Fruit fly (Drosophila melanogaster) whole organism, embryonic: Measurements from ENCODE around the gene CAH1.

ENCODE experiments used
- B-H1 ChIP-seq: fragments of 200-800 bp; sonication (Bioruptor generic); IDR thresholded peaks from 3 replicates; pipeline ENCODE4 v1.3.6; 2022; ENCODE audit warnings: missing biosample characterization, missing genetic modification characterization
- CG11560 ChIP-seq: fragments of 200-800 bp; sonication (Bioruptor generic); IDR thresholded peaks from 3 replicates; pipeline ENCODE4 v1.3.6; 2022; ENCODE audit warnings: missing biosample characterization, missing genetic modification characterization
- CG12071 ChIP-seq: fragments of 200-800 bp; sonication (Bioruptor generic); optimal IDR thresholded peaks from 3 replicates; lab custom pipeline; 2018; ENCODE audit warnings: missing biosample characterization, mild to moderate bottlenecking, missing genetic modification characterization
- CG13287 ChIP-seq: fragments of 200-800 bp; sonication (Bioruptor generic); IDR thresholded peaks from 2 replicates; pipeline ENCODE4 v1.3.6; 2022; ENCODE audit warnings: missing biosample characterization, missing genetic modification characterization; ENCODE audit not compliant: partially characterized antibody
- CG15269 ChIP-seq: fragments of 200-800 bp; sonication (Bioruptor generic); optimal IDR thresholded peaks from 2 replicates; lab custom pipeline; 2018; ENCODE audit warnings: missing biosample characterization, mild to moderate bottlenecking, missing genetic modification characterization, moderate library complexity
- CG17385 ChIP-seq: fragments of 200-800 bp; sonication (Bioruptor generic); optimal IDR thresholded peaks from 3 replicates; lab custom pipeline; 2018; ENCODE audit warnings: missing biosample characterization, mild to moderate bottlenecking, missing genetic modification characterization
- CG2889 ChIP-seq: fragments of 200-800 bp; sonication (Bioruptor generic); IDR thresholded peaks from 3 replicates; pipeline ENCODE4 v1.3.6; 2022; ENCODE audit warnings: missing biosample characterization, missing genetic modification characterization
- CG30020 ChIP-seq: fragments of 200-800 bp; optimal IDR thresholded peaks from 2 replicates; lab custom pipeline; 2019; ENCODE audit warnings: missing biosample characterization, mild to moderate bottlenecking, missing genetic modification characterization, moderate library complexity
- CG3726 ChIP-seq: fragments of 200-800 bp; sonication (Bioruptor generic); IDR thresholded peaks from 3 replicates; pipeline ENCODE4, ENCODE4 v1.3.6; 2022; ENCODE audit warnings: missing biosample characterization, missing genetic modification characterization
- CG3847 ChIP-seq: fragments of 200-800 bp; sonication (Bioruptor generic); IDR thresholded peaks from 2 replicates; pipeline ENCODE4 v1.3.6; 2022; ENCODE audit warnings: missing biosample characterization, missing genetic modification characterization
- CG4328 ChIP-seq: fragments of 200-800 bp; sonication (Bioruptor generic); optimal IDR thresholded peaks from 3 replicates; lab custom pipeline; 2017; ENCODE audit warnings: missing biosample characterization, missing genetic modification reagents, missing genetic modification characterization
- CG4360 ChIP-seq: fragments of 200-800 bp; sonication (Bioruptor generic); IDR thresholded peaks from 2 replicates; pipeline ENCODE4 v1.3.6; 2022; ENCODE audit warnings: missing biosample characterization, missing genetic modification characterization
- CG8359 ChIP-seq: fragments of 200-800 bp; sonication (Bioruptor generic); optimal IDR thresholded peaks from 2 replicates; lab custom pipeline; 2017; ENCODE audit warnings: missing biosample characterization, mild to moderate bottlenecking, missing genetic modification characterization, borderline replicate concordance
- CHES-1-like ChIP-seq: fragments of 200-800 bp; sonication (Bioruptor generic); optimal IDR thresholded peaks from 2 replicates; lab custom pipeline; 2016; ENCODE audit warnings: missing biosample characterization, missing genetic modification characterization
- Chrac-16 ChIP-seq: fragments of 200-800 bp; sonication (Bioruptor generic); optimal IDR thresholded peaks from 3 replicates; lab custom pipeline; 2016; ENCODE audit warnings: missing biosample characterization, missing genetic modification characterization
- CoRest ChIP-seq: fragments of 200-800 bp; sonication (Bioruptor generic); optimal IDR thresholded peaks from 3 replicates; lab custom pipeline; 2018; ENCODE audit warnings: missing biosample characterization, mild to moderate bottlenecking, missing genetic modification characterization, moderate library complexity
- D19A ChIP-seq: fragments of 200-800 bp; optimal IDR thresholded peaks from 3 replicates; lab custom pipeline; 2019; ENCODE audit warnings: missing biosample characterization, mild to moderate bottlenecking, missing genetic modification characterization, moderate library complexity
- Eip74EF ChIP-seq, 2 experiments: fragments of 200-800 bp in 1 of 2; fragments of >200 bp in 1 of 2; sonication (Bioruptor generic) in 1 of 2; optimal IDR thresholded peaks; 2 replicates each; lab custom pipeline; 2017 to 2019; ENCODE audit warnings: missing biosample characterization in 2 of 2, missing genetic modification characterization in 2 of 2, mild to moderate bottlenecking in 1 of 2, moderate library complexity in 1 of 2
- GATAe ChIP-seq: fragments of 200-800 bp; sonication (Bioruptor generic); conservative IDR thresholded peaks from 2 replicates; pipeline ENCODE4 v1.3.6; 2022; ENCODE audit warnings: missing biosample characterization, missing genetic modification characterization
- H2.0 ChIP-seq: fragments of 200-800 bp; sonication (Bioruptor generic); IDR thresholded peaks from 2 replicates; pipeline ENCODE4 v1.3.6; 2022; ENCODE audit warnings: missing biosample characterization, missing genetic modification characterization
- HLH4C ChIP-seq: fragments of 200-800 bp; sonication (Bioruptor generic); IDR thresholded peaks from 3 replicates; pipeline ENCODE4 v1.3.6; 2022; ENCODE audit warnings: missing biosample characterization, missing genetic modification characterization; ENCODE audit not compliant: partially characterized antibody
- Hand ChIP-seq: fragments of 200-800 bp; sonication (Bioruptor generic); optimal IDR thresholded peaks from 2 replicates; lab custom pipeline; 2017; ENCODE audit warnings: mild to moderate bottlenecking, missing biosample characterization, missing genetic modification reagents, missing genetic modification characterization
- HmgD ChIP-seq: fragments of 200-800 bp; sonication (Bioruptor generic); optimal IDR thresholded peaks from 3 replicates; lab custom pipeline; 2016; ENCODE audit warnings: missing biosample characterization, missing genetic modification characterization
- HmgZ ChIP-seq: fragments of 200-800 bp; sonication (Bioruptor generic); optimal IDR thresholded peaks from 2 replicates; lab custom pipeline; 2018; ENCODE audit warnings: missing biosample characterization, mild to moderate bottlenecking, missing genetic modification characterization
- Hsf ChIP-seq: fragments of 200-800 bp; sonication (Bioruptor generic); optimal IDR thresholded peaks from 3 replicates; lab custom pipeline; 2016; ENCODE audit warnings: missing biosample characterization, missing genetic modification characterization
- Lim3 ChIP-seq: fragments of 200-800 bp; sonication (Bioruptor generic); IDR thresholded peaks from 2 replicates; pipeline ENCODE4 v1.3.6; 2022; ENCODE audit warnings: missing biosample characterization, missing genetic modification characterization
- Med ChIP-seq: fragments of 200-800 bp; sonication (Bioruptor generic); peaks from one replicate; lab custom pipeline; 2016; ENCODE audit warnings: missing biosample characterization, missing genetic modification characterization, mild to moderate bottlenecking, inconsistent platforms, moderate library complexity
- Myb ChIP-seq: fragments of 200-800 bp; sonication (Bioruptor generic); optimal IDR thresholded peaks from 2 replicates; lab custom pipeline; 2016; ENCODE audit warnings: missing biosample characterization, missing genetic modification characterization
- Opbp ChIP-seq: fragments of 200-800 bp; sonication (Bioruptor generic); IDR thresholded peaks from 3 replicates; pipeline ENCODE4 v1.3.6; 2022; ENCODE audit warnings: missing biosample characterization, missing genetic modification characterization; ENCODE audit not compliant: partially characterized antibody
- PHDP ChIP-seq: fragments of 200-800 bp; sonication (Bioruptor generic); optimal IDR thresholded peaks from 3 replicates; lab custom pipeline; 2018; ENCODE audit warnings: missing biosample characterization, mild to moderate bottlenecking, missing genetic modification characterization, moderate library complexity
- Six4 ChIP-seq: fragments of 200-800 bp; sonication (Bioruptor generic); optimal IDR thresholded peaks from 2 replicates; lab custom pipeline; 2016; ENCODE audit warnings: missing biosample characterization, missing genetic modification characterization
- Usf ChIP-seq: fragments of 200-800 bp; sonication (Bioruptor generic); optimal IDR thresholded peaks from 2 replicates; lab custom pipeline; 2017; ENCODE audit warnings: missing genotype, missing biosample characterization, missing genetic modification characterization
- bbx ChIP-seq: fragments of 200-800 bp; sonication (Bioruptor generic); IDR thresholded peaks from 2 replicates; pipeline ENCODE4 v1.3.6; 2022; ENCODE audit warnings: missing biosample characterization, missing genetic modification characterization; ENCODE audit not compliant: partially characterized antibody
- bcd ChIP-seq: fragments of 200-800 bp; sonication (Bioruptor generic); optimal IDR thresholded peaks from 2 replicates; lab custom pipeline; 2017; ENCODE audit warnings: missing biosample characterization, mild to moderate bottlenecking, missing genetic modification characterization
- br ChIP-seq: fragments of >200 bp; optimal IDR thresholded peaks from 2 replicates; lab custom pipeline; 2017
- cato ChIP-seq: fragments of 200-800 bp; sonication (Bioruptor generic); optimal IDR thresholded peaks from 2 replicates; lab custom pipeline; 2016; ENCODE audit warnings: missing biosample characterization, missing genetic modification characterization, borderline replicate concordance
- eve ChIP-seq, 2 experiments: fragments of >200 bp; optimal IDR thresholded peaks; 2 replicates each; lab custom pipeline; 2017; ENCODE audit warnings: missing biosample characterization in 2 of 2, missing genetic modification characterization in 2 of 2
- eyg ChIP-seq: fragments of 200-800 bp; sonication (Bioruptor generic); optimal IDR thresholded peaks from 3 replicates; lab custom pipeline; 2016; ENCODE audit warnings: missing biosample characterization, missing genetic modification characterization
- gt ChIP-seq: fragments of 200-800 bp; sonication (Bioruptor generic); IDR thresholded peaks from 2 replicates; pipeline ENCODE4 v1.3.6; 2022; ENCODE audit warnings: missing biosample characterization, missing genetic modification characterization
- ham ChIP-seq: fragments of 200-800 bp; sonication (Bioruptor generic); IDR thresholded peaks from 2 replicates; pipeline ENCODE4 v1.3.6; 2022; ENCODE audit warnings: missing biosample characterization, missing genetic modification characterization
- jigr1 ChIP-seq: fragments of 200-800 bp; sonication (Bioruptor generic); IDR thresholded peaks from 3 replicates; pipeline ENCODE4 v1.3.6; 2022; ENCODE audit warnings: missing biosample characterization, missing genetic modification characterization
- lab ChIP-seq: fragments of 200-800 bp; sonication (Bioruptor generic); optimal IDR thresholded peaks from 3 replicates; lab custom pipeline; 2017; ENCODE audit warnings: missing biosample characterization, missing genetic modification characterization, mild to moderate bottlenecking, moderate library complexity, missing genetic modification reagents
- mam ChIP-seq: fragments of 200-800 bp; sonication (Bioruptor generic); optimal IDR thresholded peaks from 3 replicates; lab custom pipeline; 2016; ENCODE audit warnings: missing biosample characterization, missing genetic modification characterization
- nerfin-2 ChIP-seq: fragments of 200-800 bp; sonication (Bioruptor generic); IDR thresholded peaks from 2 replicates; pipeline ENCODE4 v1.3.6; 2022; ENCODE audit warnings: missing biosample characterization, missing genetic modification characterization; ENCODE audit not compliant: partially characterized antibody
- pb ChIP-seq: fragments of 200-800 bp; sonication (Bioruptor generic); optimal IDR thresholded peaks from 3 replicates; lab custom pipeline; 2016; ENCODE audit warnings: missing biosample characterization, missing genetic modification characterization
- phol ChIP-seq: fragments of 200-800 bp; sonication (Bioruptor generic); optimal IDR thresholded peaks from 3 replicates; lab custom pipeline; 2018; ENCODE audit warnings: missing biosample characterization, mild to moderate bottlenecking, missing genetic modification characterization, moderate library complexity
- scrt ChIP-seq: fragments of 200-800 bp; sonication (Bioruptor generic); optimal IDR thresholded peaks from 2 replicates; lab custom pipeline; 2018; ENCODE audit warnings: missing biosample characterization, mild to moderate bottlenecking, missing genetic modification characterization, moderate library complexity
- sna ChIP-seq: fragments of 200-800 bp; sonication (Bioruptor generic); IDR thresholded peaks from 2 replicates; pipeline ENCODE4 v1.3.6; 2022; ENCODE audit warnings: missing biosample characterization, missing genetic modification characterization; ENCODE audit not compliant: partially characterized antibody
- tgo ChIP-seq: fragments of 200-800 bp; sonication (Bioruptor generic); IDR thresholded peaks from 3 replicates; pipeline ENCODE4 v1.3.6; 2022; ENCODE audit warnings: missing biosample characterization, missing genetic modification characterization
- tin ChIP-seq: fragments of 200-800 bp; sonication (Bioruptor generic); optimal IDR thresholded peaks from 3 replicates; lab custom pipeline; 2016; ENCODE audit warnings: missing biosample characterization, missing genetic modification characterization
- tio ChIP-seq: fragments of 200-800 bp; sonication (Bioruptor generic); optimal IDR thresholded peaks from 2 replicates; lab custom pipeline; 2017; ENCODE audit warnings: missing biosample characterization, missing genetic modification characterization, inconsistent platforms

Gene CAH1

dm6 chr2L:13829540-13829939, 26.1 kb downstream of the CAH1 start, which contains the start of the genes Arpc1 and Orc5 (continued):
- TF ChIP-seq scrt (GFP tag; lab: Kevin White, UChicago) (no peak), jigr1 (GFP tag; lab: Robert Waterston, UW) (no peak), CG4328 (GFP tag; lab: Kevin White, UChicago) (no peak), pb (GFP tag; lab: Kevin White, UChicago) (no peak), ham (GFP tag; lab: Robert Waterston, UW) (no peak), CG3847 (GFP tag; lab: Robert Waterston, UW) (0 out of 2 replicates have a peak, but pooled peaks have one; percentile 17), sna (peak; percentile 84), CG13287 (GFP tag; lab: Robert Waterston, UW) (peak; percentile 93), gt (no peak), Six4 (GFP tag; lab: Kevin White, UChicago) (no peak), B-H1 (GFP tag; lab: Robert Waterston, UW) (no peak), Hand (no peak), bbx (peak; percentile 91), Hsf (GFP tag; lab: Kevin White, UChicago) (no peak), HmgZ (peak; percentile 67), tio (GFP tag; lab: Kevin White, UChicago) (no peak), CG11560 (tag; lab: Robert Waterston, UW) (no peak), CG4360 (GFP tag; lab: Robert Waterston, UW) (no peak), bcd (GFP tag; lab: Kevin White, UChicago) (no peak), Lim3 (GFP tag; lab: Robert Waterston, UW) (no peak), CG12071 (no peak), Opbp (GFP tag; lab: Robert Waterston, UW) (peak; percentile 89), Myb (GFP tag; lab: Kevin White, UChicago) (peak; percentile 83), CG30020 (tag; lab: Kevin White, UChicago) (peak; percentile 39), D19A (tag; lab: Kevin White, UChicago) (no peak), Usf (no peak), HmgD (GFP tag; lab: Kevin White, UChicago) (peak; percentile 46), CoRest (peak; percentile 25), phol (tag; lab: Kevin White, UChicago) (peak; percentile 56), tin (GFP tag; lab: Kevin White, UChicago) (no peak), Chrac-16 (GFP tag; lab: Kevin White, UChicago) (no peak), Eip74EF (GFP tag; optimal IDR thresholded peaks at IDR 0.05; lab: Kevin White, UChicago) (no peak), cato (no peak), CHES-1-like (GFP tag; lab: Kevin White, UChicago) (peak; percentile 54), CG3726 (GFP tag; lab: Robert Waterston, UW) (no peak), CG2889 (GFP tag; lab: Robert Waterston, UW) (no peak), tgo (GFP tag; lab: Robert Waterston, UW) (no peak), PHDP (no peak), nerfin-2 (GFP tag; lab: Robert Waterston, UW) (peak; percentile 64), HLH4C (GFP tag; lab: Robert Waterston, UW) (peak; percentile 77), eve (GFP tag; optimal IDR thresholded peaks at IDR 0.05; lab: Kevin White, UChicago) (no peak), CG8359 (GFP tag; lab: Kevin White, UChicago) (no peak), mam (GFP tag; lab: Kevin White, UChicago) (no peak), GATAe (GFP tag; lab: Robert Waterston, UW) (no peak), eyg (GFP tag; lab: Kevin White, UChicago) (no peak), H2.0 (GFP tag; lab: Robert Waterston, UW) (no peak), br (lab: Kevin White, UChicago) (no peak), CG17385 (GFP tag; lab: Kevin White, UChicago) (no peak), lab (GFP tag; lab: Kevin White, UChicago) (no peak), CG15269 (tag; lab: Kevin White, UChicago) (no peak), Med (peak; percentile 76)
